Fruit fly (Drosophila melanogaster) whole organism, embryonic: Measurements from ENCODE around the gene AspRS-m.

Source experiments
- ATbp ChIP-seq: fragments of 200-800 bp; sonication (Bioruptor generic); optimal IDR thresholded peaks from 2 replicates; lab custom pipeline; 2017; ENCODE audit warnings: missing biosample characterization, mild to moderate bottlenecking, missing genetic modification characterization, missing genetic modification reagents
- Abd-B ChIP-seq: fragments of 200-800 bp; sonication (Bioruptor generic); optimal IDR thresholded peaks from 2 replicates; lab custom pipeline; 2018; ENCODE audit warnings: missing biosample characterization, mild to moderate bottlenecking, missing genetic modification characterization, moderate library complexity
- Bdp1 ChIP-seq: fragments of 200-800 bp; sonication (Bioruptor generic); optimal IDR thresholded peaks from 3 replicates; lab custom pipeline; 2016; ENCODE audit warnings: missing biosample characterization, missing genetic modification characterization
- Blimp-1 ChIP-seq: fragments of 200-800 bp; sonication (Bioruptor generic); optimal IDR thresholded peaks from 3 replicates; lab custom pipeline; 2018; ENCODE audit warnings: missing biosample characterization, missing genetic modification characterization, mild to moderate bottlenecking, moderate library complexity, missing genetic modification reagents
- CG13775 ChIP-seq: fragments of 200-800 bp; sonication (Bioruptor generic); optimal IDR thresholded peaks from 3 replicates; lab custom pipeline; 2017; ENCODE audit warnings: missing biosample characterization, mild to moderate bottlenecking, missing genetic modification characterization
- CG15514 ChIP-seq: fragments of 200-800 bp; sonication (Bioruptor generic); optimal IDR thresholded peaks from 3 replicates; lab custom pipeline; 2017; ENCODE audit warnings: missing biosample characterization, missing genetic modification characterization, mild to moderate bottlenecking, moderate library complexity, missing genetic modification reagents
- CG15601 ChIP-seq: fragments of 200-800 bp; sonication (Bioruptor generic); optimal IDR thresholded peaks from 3 replicates; lab custom pipeline; 2019; ENCODE audit warnings: missing biosample characterization, mild to moderate bottlenecking, missing genetic modification characterization, moderate library complexity
- CG15696 ChIP-seq: fragments of 200-800 bp; sonication (Bioruptor generic); optimal IDR thresholded peaks from 2 replicates; lab custom pipeline; 2019; ENCODE audit warnings: missing biosample characterization, mild to moderate bottlenecking, missing genetic modification characterization, moderate library complexity
- CG3281 ChIP-seq: fragments of 200-800 bp; sonication (Bioruptor generic); optimal IDR thresholded peaks from 3 replicates; lab custom pipeline; 2017; ENCODE audit warnings: missing biosample characterization, mild to moderate bottlenecking, missing genetic modification characterization
- CG4820 ChIP-seq: fragments of 200-800 bp; sonication (Bioruptor generic); optimal IDR thresholded peaks from 3 replicates; lab custom pipeline; 2016; ENCODE audit warnings: missing biosample characterization, missing genetic modification characterization
- CG6791 ChIP-seq: fragments of 200-800 bp; sonication (Bioruptor generic); IDR thresholded peaks from 3 replicates; pipeline ENCODE4 v1.3.6; 2022; ENCODE audit warnings: missing biosample characterization, missing genetic modification characterization; ENCODE audit not compliant: partially characterized antibody
- CG6813 ChIP-seq: fragments of 200-800 bp; sonication (Bioruptor generic); optimal IDR thresholded peaks from 2 replicates; lab custom pipeline; 2017; ENCODE audit warnings: missing biosample characterization, missing genetic modification characterization, mild to moderate bottlenecking, moderate library complexity, missing genetic modification reagents
- CG7556 ChIP-seq: fragments of 200-800 bp; sonication (Bioruptor generic); optimal IDR thresholded peaks from 2 replicates; lab custom pipeline; 2017; ENCODE audit warnings: missing biosample characterization, mild to moderate bottlenecking, missing genetic modification characterization
- CG7987 ChIP-seq: fragments of 200-800 bp; sonication (Bioruptor generic); optimal IDR thresholded peaks from 2 replicates; lab custom pipeline; 2018; ENCODE audit warnings: missing biosample characterization, mild to moderate bottlenecking, missing genetic modification characterization, moderate library complexity
- CG9437 ChIP-seq: fragments of 200-800 bp; sonication (Bioruptor generic); optimal IDR thresholded peaks from 2 replicates; lab custom pipeline; 2018; ENCODE audit warnings: missing biosample characterization, mild to moderate bottlenecking, missing genetic modification characterization
- CrebB ChIP-seq: fragments of 200-800 bp; sonication (Bioruptor generic); optimal IDR thresholded peaks from 3 replicates; lab custom pipeline; 2018; ENCODE audit warnings: missing biosample characterization, mild to moderate bottlenecking, missing genetic modification characterization
- Deaf1 ChIP-seq: fragments of 200-800 bp; optimal IDR thresholded peaks from 3 replicates; lab custom pipeline; 2019; ENCODE audit warnings: missing biosample characterization, mild to moderate bottlenecking, missing genetic modification characterization, moderate library complexity
- E2f2 ChIP-seq: fragments of 200-800 bp; sonication (Bioruptor generic); IDR thresholded peaks from 2 replicates; pipeline ENCODE4 v1.3.6; 2022; ENCODE audit warnings: missing biosample characterization, missing genetic modification characterization
- Gug ChIP-seq: fragments of 200-800 bp; sonication (Bioruptor generic); IDR thresholded peaks from 4 replicates; pipeline ENCODE4 v1.3.6; 2022; ENCODE audit warnings: missing biosample characterization, missing genetic modification characterization
- HLH3B ChIP-seq: fragments of 200-800 bp; sonication (Bioruptor generic); IDR thresholded peaks from 2 replicates; pipeline ENCODE4 v1.3.6; 2022; ENCODE audit warnings: missing biosample characterization, missing genetic modification characterization
- Lpt ChIP-seq: fragments of >200 bp; optimal IDR thresholded peaks from 2 replicates; lab custom pipeline; 2018; ENCODE audit warnings: missing biosample characterization, missing genetic modification characterization
- NC2α ChIP-seq: fragments of 200-800 bp; sonication (Bioruptor generic); optimal IDR thresholded peaks from 2 replicates; lab custom pipeline; 2016; ENCODE audit warnings: missing biosample characterization, missing genetic modification characterization
- Pdp1 ChIP-seq, 2 experiments: fragments of 200-800 bp; sonication (Bioruptor generic); optimal IDR thresholded peaks; 3 replicates each; lab custom pipeline; 2016; ENCODE audit warnings: missing biosample characterization in 2 of 2, missing genetic modification characterization in 2 of 2, mild to moderate bottlenecking in 1 of 2, moderate library complexity in 1 of 2
- Ptx1 ChIP-seq: fragments of 200-800 bp; sonication (Bioruptor generic); IDR thresholded peaks from 2 replicates; pipeline ENCODE4 v1.3.6; 2022; ENCODE audit warnings: missing biosample characterization, missing genetic modification characterization
- Ssrp ChIP-seq: fragments of 200-800 bp; sonication (Bioruptor generic); optimal IDR thresholded peaks from 2 replicates; lab custom pipeline; 2018; ENCODE audit warnings: missing biosample characterization, mild to moderate bottlenecking, missing genetic modification characterization, moderate library complexity
- Vsx1 ChIP-seq: fragments of 200-800 bp; sonication (Bioruptor generic); optimal IDR thresholded peaks from 2 replicates; lab custom pipeline; 2017; ENCODE audit warnings: missing biosample characterization, mild to moderate bottlenecking, missing genetic modification characterization, missing genetic modification reagents
- ap ChIP-seq: fragments of 200-800 bp; sonication (Bioruptor generic); IDR thresholded peaks from 2 replicates; pipeline ENCODE4 v1.3.6; 2022; ENCODE audit warnings: missing biosample characterization, missing genetic modification characterization
- br ChIP-seq: fragments of >200 bp; optimal IDR thresholded peaks from 2 replicates; lab custom pipeline; 2017
- btn ChIP-seq: fragments of 200-800 bp; sonication (Bioruptor generic); optimal IDR thresholded peaks from 2 replicates; lab custom pipeline; 2016; ENCODE audit warnings: missing biosample characterization, missing genetic modification characterization
- cg ChIP-seq: fragments of 200-800 bp; sonication (Bioruptor generic); optimal IDR thresholded peaks from 3 replicates; lab custom pipeline; 2019; ENCODE audit warnings: missing biosample characterization, mild to moderate bottlenecking, missing genetic modification characterization, moderate library complexity
- chinmo ChIP-seq: fragments of 200-800 bp; sonication (Bioruptor generic); IDR thresholded peaks from 4 replicates; pipeline ENCODE4 v1.3.6; 2022; ENCODE audit warnings: missing biosample characterization, missing genetic modification characterization; ENCODE audit not compliant: partially characterized antibody
- corto ChIP-seq: fragments of 200-800 bp; sonication (Bioruptor generic); optimal IDR thresholded peaks from 2 replicates; lab custom pipeline; 2016; ENCODE audit warnings: missing biosample characterization, mild to moderate bottlenecking, missing genetic modification characterization, moderate library complexity
- esg ChIP-seq: fragments of 200-800 bp; sonication (Bioruptor generic); conservative IDR thresholded peaks from 2 replicates; pipeline ENCODE4 v1.3.6; 2022; ENCODE audit warnings: missing biosample characterization, missing genetic modification characterization
- gsb ChIP-seq: fragments of 200-800 bp; sonication (Bioruptor generic); IDR thresholded peaks from 2 replicates; pipeline ENCODE4 v1.3.6; 2022; ENCODE audit warnings: missing biosample characterization, missing genetic modification characterization
- nerfin-1 ChIP-seq: fragments of 200-800 bp; sonication (Bioruptor generic); optimal IDR thresholded peaks from 3 replicates; lab custom pipeline; 2019; ENCODE audit warnings: missing biosample characterization, mild to moderate bottlenecking, missing genetic modification characterization, moderate library complexity
- nerfin-2 ChIP-seq: fragments of 200-800 bp; sonication (Bioruptor generic); IDR thresholded peaks from 2 replicates; pipeline ENCODE4 v1.3.6; 2022; ENCODE audit warnings: missing biosample characterization, missing genetic modification characterization; ENCODE audit not compliant: partially characterized antibody
- pho ChIP-seq: fragments of 200-800 bp; sonication (Bioruptor generic); optimal IDR thresholded peaks from 2 replicates; lab custom pipeline; 2016; ENCODE audit warnings: missing biosample characterization, missing genetic modification characterization
- rib ChIP-seq: fragments of 200-800 bp; sonication (Bioruptor generic); IDR thresholded peaks from 2 replicates; pipeline ENCODE4 v1.3.6; 2022; ENCODE audit warnings: missing biosample characterization, missing genetic modification characterization
- row ChIP-seq: fragments of 200-800 bp; sonication (Bioruptor generic); IDR thresholded peaks from 3 replicates; pipeline ENCODE4 v1.3.6; 2022; ENCODE audit warnings: missing biosample characterization, missing genetic modification characterization
- stc ChIP-seq: fragments of 200-800 bp; sonication (Bioruptor generic); IDR thresholded peaks from 2 replicates; pipeline ENCODE4 v1.3.6; 2022; ENCODE audit warnings: missing biosample characterization, missing genetic modification characterization
- trem ChIP-seq: fragments of 200-800 bp; optimal IDR thresholded peaks from 3 replicates; lab custom pipeline; 2019; ENCODE audit warnings: missing biosample characterization, mild to moderate bottlenecking, missing genetic modification characterization, moderate library complexity

Gene AspRS-m

DNA sequence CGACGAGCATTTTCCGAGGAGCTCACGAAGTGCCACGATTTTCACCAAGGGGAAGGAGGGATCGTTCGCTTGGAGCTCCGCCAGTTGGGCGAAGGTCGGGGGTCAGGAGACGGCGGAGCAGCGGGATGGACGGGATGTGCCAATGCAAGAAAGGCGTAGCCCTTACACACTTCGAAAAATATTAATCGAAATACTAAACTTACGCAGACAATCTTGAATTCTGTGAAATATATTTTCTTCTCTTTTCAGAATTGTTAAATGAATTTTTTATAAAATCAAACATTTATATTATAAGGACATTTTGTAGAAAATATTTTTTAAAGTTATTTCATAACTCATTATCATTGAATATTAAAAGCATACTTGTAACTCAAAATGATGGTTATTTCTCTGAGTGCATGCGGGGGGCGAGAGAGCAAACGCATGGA lies 42.0 kb downstream of the AspRS-m start (continued):
- TF ChIP-seq ATbp (GFP tag; lab: Kevin White, UChicago) (peak; percentile 42), Deaf1 (peak; percentile 91), esg (0 out of 2 replicates have a peak, but pooled peaks have one; percentile 29), NC2α (GFP tag; lab: Kevin White, UChicago) (no peak), pho (GFP tag; lab: Kevin White, UChicago) (no peak), Ptx1 (peak; percentile 72), CrebB (no peak), ap (GFP tag; lab: Robert Waterston, UW) (0 out of 2 replicates have a peak, but pooled peaks have one; percentile 13), CG15696 (tag; lab: Kevin White, UChicago) (no peak), CG6791 (GFP tag; lab: Robert Waterston, UW) (no peak), CG4820 (GFP tag; lab: Kevin White, UChicago) (no peak), br (lab: Kevin White, UChicago) (no peak), Lpt (GFP tag; lab: Kevin White, UChicago) (no peak), Abd-B (GFP tag; lab: Kevin White, UChicago) (peak; percentile 46), CG3281 (GFP tag; lab: Kevin White, UChicago) (peak; percentile 32), CG9437 (peak; percentile 44), E2f2 (peak; percentile 29; the same call in 1 of the 2 replicates), Ssrp (tag; lab: Kevin White, UChicago) (peak; percentile 62), CG15601 (tag; lab: Kevin White, UChicago) (peak; percentile 34), btn (no peak), nerfin-2 (GFP tag; lab: Robert Waterston, UW) (no peak), CG13775 (GFP tag; lab: Kevin White, UChicago) (peak; percentile 6), trem (tag; lab: Kevin White, UChicago) (no peak), HLH3B (GFP tag; lab: Robert Waterston, UW) (no peak), nerfin-1 (tag; lab: Kevin White, UChicago) (no peak), row (peak; percentile 64), stc (GFP tag; lab: Robert Waterston, UW) (peak; percentile 44; the same call in 1 of the 2 replicates), corto (GFP tag; lab: Kevin White, UChicago) (no peak), Bdp1 (no peak), Blimp-1 (peak; percentile 60), Gug (GFP tag; lab: Robert Waterston, UW) (no peak), CG7987 (GFP tag; lab: Kevin White, UChicago) (no peak), gsb (GFP tag; lab: Robert Waterston, UW) (no peak)

DNA sequence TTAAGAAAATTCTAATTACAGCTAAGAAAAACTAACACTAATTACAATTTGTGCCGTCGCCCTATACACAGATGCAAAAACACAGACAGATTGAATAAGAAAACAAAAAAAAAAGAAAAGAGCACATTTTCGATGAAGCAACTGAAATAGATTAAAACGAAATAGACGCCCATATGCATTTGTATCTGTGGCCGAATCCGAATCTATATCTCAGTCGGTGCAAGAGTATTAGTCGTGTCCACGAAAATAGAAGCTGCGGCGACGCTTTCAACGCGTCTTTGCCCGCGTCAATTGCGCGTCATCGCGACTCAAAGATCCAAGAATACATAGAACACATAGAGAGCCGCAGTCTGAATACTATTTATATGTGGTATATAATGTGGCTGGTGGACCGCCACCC lies 48.0 kb downstream of the AspRS-m start:
- peak; percentile 74; the same call in 1 of the 4 replicates for TF ChIP-seq chinmo (GFP tag; lab: Robert Waterston, UW)
- TF ChIP-seq CG15514 (GFP tag; lab: Kevin White, UChicago), result no peak
- no peak for TF ChIP-seq CG6813 (GFP tag; lab: Kevin White, UChicago)
- no peak for TF ChIP-seq rib (GFP tag; lab: Robert Waterston, UW)
- no peak for TF ChIP-seq CG7556 (GFP tag; lab: Kevin White, UChicago)
- TF ChIP-seq Pdp1 (GFP tag; optimal IDR thresholded peaks at IDR 0.05; lab: Kevin White, UChicago), result peak in 1 of 2 experiments; percentile 41
- TF ChIP-seq cg (GFP tag; lab: Kevin White, UChicago), result peak; percentile 47
- TF ChIP-seq Vsx1, result no peak
